Fruit fly (Drosophila melanogaster) whole organism, embryonic: ENCODE measurements around the gene CG15141.

Experiments
- Atf6 ChIP-seq: fragments of 200-800 bp; sonication (Bioruptor generic); IDR thresholded peaks from 2 replicates; pipeline ENCODE4 v1.3.6; 2022; ENCODE audit warnings: missing biosample characterization, missing genetic modification characterization
- B-H1 ChIP-seq: fragments of 200-800 bp; sonication (Bioruptor generic); IDR thresholded peaks from 3 replicates; pipeline ENCODE4 v1.3.6; 2022; ENCODE audit warnings: missing biosample characterization, missing genetic modification characterization
- Blimp-1 ChIP-seq: fragments of 200-800 bp; sonication (Bioruptor generic); optimal IDR thresholded peaks from 3 replicates; lab custom pipeline; 2018; ENCODE audit warnings: missing biosample characterization, missing genetic modification characterization, mild to moderate bottlenecking, moderate library complexity, missing genetic modification reagents
- C15 ChIP-seq: fragments of 200-800 bp; sonication (Bioruptor generic); IDR thresholded peaks from 3 replicates; pipeline ENCODE4 v1.3.6; 2022; ENCODE audit warnings: missing biosample characterization, missing genetic modification characterization
- CG10959 ChIP-seq: fragments of 200-800 bp; sonication (Bioruptor generic); IDR thresholded peaks from 2 replicates; pipeline ENCODE4 v1.3.6; 2022; ENCODE audit warnings: missing biosample characterization, missing genetic modification characterization
- CG11696 ChIP-seq: fragments of 200-800 bp; sonication (Bioruptor generic); IDR thresholded peaks from 2 replicates; pipeline ENCODE4 v1.3.6; 2022; ENCODE audit warnings: missing biosample characterization, missing genetic modification characterization
- CG12219 ChIP-seq: fragments of 200-800 bp; sonication (Bioruptor generic); optimal IDR thresholded peaks from 3 replicates; lab custom pipeline; 2018; ENCODE audit warnings: missing biosample characterization, mild to moderate bottlenecking, missing genetic modification characterization
- CG12659 ChIP-seq: fragments of 200-800 bp; sonication (Bioruptor generic); optimal IDR thresholded peaks from 3 replicates; lab custom pipeline; 2017; ENCODE audit warnings: mild to moderate bottlenecking, missing biosample characterization, missing genetic modification reagents, missing genetic modification characterization
- CG14965 ChIP-seq: fragments of 200-800 bp; sonication (Bioruptor generic); optimal IDR thresholded peaks from 2 replicates; lab custom pipeline; 2016; ENCODE audit warnings: missing biosample characterization, missing genetic modification characterization, borderline replicate concordance
- CG15073 ChIP-seq: fragments of 200-800 bp; sonication (Bioruptor generic); optimal IDR thresholded peaks from 2 replicates; lab custom pipeline; 2016; ENCODE audit warnings: missing biosample characterization, missing genetic modification characterization
- CG1529 ChIP-seq: fragments of 200-800 bp; sonication (Bioruptor generic); optimal IDR thresholded peaks from 3 replicates; lab custom pipeline; 2018; ENCODE audit warnings: missing biosample characterization, missing genetic modification characterization
- CG1832 ChIP-seq: fragments of 200-800 bp; sonication (Bioruptor generic); optimal IDR thresholded peaks from 2 replicates; lab custom pipeline; 2017; ENCODE audit warnings: missing biosample characterization, mild to moderate bottlenecking, missing genetic modification characterization, inconsistent platforms
- CG2712 ChIP-seq: fragments of 200-800 bp; optimal IDR thresholded peaks from 3 replicates; lab custom pipeline; 2019; ENCODE audit warnings: missing biosample characterization, mild to moderate bottlenecking, missing genetic modification characterization, moderate library complexity
- CG6272 ChIP-seq: fragments of 200-800 bp; sonication (Bioruptor generic); IDR thresholded peaks from 2 replicates; pipeline ENCODE4 v1.3.6; 2022; ENCODE audit warnings: missing biosample characterization, missing genetic modification characterization
- CG7745 ChIP-seq: fragments of 200-800 bp; sonication (Bioruptor generic); optimal IDR thresholded peaks from 2 replicates; lab custom pipeline; 2018; ENCODE audit warnings: missing biosample characterization, mild to moderate bottlenecking, missing genetic modification characterization, moderate library complexity
- CG7928 ChIP-seq: fragments of 200-800 bp; sonication (Bioruptor generic); optimal IDR thresholded peaks from 2 replicates; lab custom pipeline; 2017; ENCODE audit warnings: missing biosample characterization, mild to moderate bottlenecking, missing genetic modification characterization
- CG8359 ChIP-seq: fragments of 200-800 bp; sonication (Bioruptor generic); optimal IDR thresholded peaks from 2 replicates; lab custom pipeline; 2017; ENCODE audit warnings: missing biosample characterization, mild to moderate bottlenecking, missing genetic modification characterization, borderline replicate concordance
- CG8388 ChIP-seq: fragments of 200-800 bp; sonication (Bioruptor generic); optimal IDR thresholded peaks from 2 replicates; lab custom pipeline; 2019; ENCODE audit warnings: missing biosample characterization, mild to moderate bottlenecking, missing genetic modification characterization, moderate library complexity
- CG8944 ChIP-seq: fragments of 200-800 bp; sonication (Bioruptor generic); optimal IDR thresholded peaks from 3 replicates; lab custom pipeline; 2016; ENCODE audit warnings: missing biosample characterization, missing genetic modification characterization
- Dad ChIP-seq: fragments of 200-800 bp; sonication (Bioruptor generic); optimal IDR thresholded peaks from 3 replicates; lab custom pipeline; 2016; ENCODE audit warnings: missing biosample characterization, missing genetic modification characterization
- Dll ChIP-seq: fragments of 200-800 bp; sonication (Bioruptor generic); IDR thresholded peaks from 4 replicates; pipeline ENCODE4 v1.3.6; 2022; ENCODE audit warnings: missing biosample characterization, missing genetic modification characterization; ENCODE audit not compliant: partially characterized antibody
- Gsc ChIP-seq: fragments of 200-800 bp; sonication (Bioruptor generic); IDR thresholded peaks from 2 replicates; pipeline ENCODE4 v1.3.6; 2022; ENCODE audit warnings: missing biosample characterization, missing genetic modification characterization
- Hr78 ChIP-seq, 2 experiments: fragments of 200-800 bp in 1 of 2; fragments of >200 bp in 1 of 2; sonication (Bioruptor generic) in 1 of 2; optimal IDR thresholded peaks; 2 replicates each; lab custom pipeline; 2017 to 2019; ENCODE audit warnings: missing biosample characterization in 2 of 2, missing genetic modification characterization in 2 of 2, mild to moderate bottlenecking in 1 of 2, moderate library complexity in 1 of 2
- NFAT ChIP-seq: fragments of 200-800 bp; sonication (Bioruptor generic); IDR thresholded peaks from 2 replicates; pipeline ENCODE4 v1.3.6; 2022; ENCODE audit warnings: missing biosample characterization, missing genetic modification characterization
- Neu2 ChIP-seq: fragments of 200-800 bp; sonication (Bioruptor generic); optimal IDR thresholded peaks from 3 replicates; lab custom pipeline; 2016; ENCODE audit warnings: missing biosample characterization, missing genetic modification characterization, borderline replicate concordance
- Rx ChIP-seq: fragments of 200-800 bp; sonication (Bioruptor generic); IDR thresholded peaks from 2 replicates; pipeline ENCODE4 v1.3.6; 2022; ENCODE audit warnings: missing biosample characterization, missing genetic modification characterization
- Sin3A ChIP-seq: fragments of >200 bp; optimal IDR thresholded peaks from 2 replicates; lab custom pipeline; 2018
- Sry-δ ChIP-seq: fragments of 200-800 bp; sonication (Bioruptor generic); optimal IDR thresholded peaks from 2 replicates; lab custom pipeline; 2016; ENCODE audit warnings: missing biosample characterization, missing genetic modification characterization
- ap ChIP-seq: fragments of 200-800 bp; sonication (Bioruptor generic); IDR thresholded peaks from 2 replicates; pipeline ENCODE4 v1.3.6; 2022; ENCODE audit warnings: missing biosample characterization, missing genetic modification characterization
- ase ChIP-seq: fragments of 200-800 bp; sonication (Bioruptor generic); IDR thresholded peaks from 3 replicates; pipeline ENCODE4 v1.3.6; 2022; ENCODE audit warnings: missing biosample characterization, missing genetic modification characterization
- az2 ChIP-seq: fragments of 200-800 bp; sonication (Bioruptor generic); optimal IDR thresholded peaks from 3 replicates; lab custom pipeline; 2016; ENCODE audit warnings: missing biosample characterization, missing genetic modification characterization
- chinmo ChIP-seq: fragments of 200-800 bp; sonication (Bioruptor generic); IDR thresholded peaks from 4 replicates; pipeline ENCODE4 v1.3.6; 2022; ENCODE audit warnings: missing biosample characterization, missing genetic modification characterization; ENCODE audit not compliant: partially characterized antibody
- corto ChIP-seq: fragments of 200-800 bp; sonication (Bioruptor generic); optimal IDR thresholded peaks from 2 replicates; lab custom pipeline; 2016; ENCODE audit warnings: missing biosample characterization, mild to moderate bottlenecking, missing genetic modification characterization, moderate library complexity
- dysf ChIP-seq: fragments of 200-800 bp; sonication (Bioruptor generic); IDR thresholded peaks from 3 replicates; pipeline ENCODE4 v1.3.6; 2022; ENCODE audit warnings: missing biosample characterization, missing genetic modification characterization
- eve ChIP-seq, 2 experiments: fragments of >200 bp; optimal IDR thresholded peaks; 2 replicates each; lab custom pipeline; 2017; ENCODE audit warnings: missing biosample characterization in 2 of 2, missing genetic modification characterization in 2 of 2
- eyg ChIP-seq: fragments of 200-800 bp; sonication (Bioruptor generic); optimal IDR thresholded peaks from 3 replicates; lab custom pipeline; 2016; ENCODE audit warnings: missing biosample characterization, missing genetic modification characterization
- gsb ChIP-seq: fragments of 200-800 bp; sonication (Bioruptor generic); IDR thresholded peaks from 2 replicates; pipeline ENCODE4 v1.3.6; 2022; ENCODE audit warnings: missing biosample characterization, missing genetic modification characterization
- hkb ChIP-seq, 2 experiments: fragments of 200-800 bp in 1 of 2; fragments of >200 bp in 1 of 2; sonication (Bioruptor generic) in 1 of 2; IDR thresholded peaks in 1 of 2; optimal IDR thresholded peaks in 1 of 2; 2 replicates each; pipeline versions ENCODE4 v1.3.6 to Lab custom; 2017 to 2022; ENCODE audit warnings: missing biosample characterization in 1 of 2, missing genetic modification characterization in 1 of 2
- inv ChIP-seq: fragments of 200-800 bp; sonication (Bioruptor generic); IDR thresholded peaks from 2 replicates; pipeline ENCODE4 v1.3.6; 2022; ENCODE audit warnings: missing biosample characterization, missing genetic modification characterization; ENCODE audit not compliant: partially characterized antibody
- jing ChIP-seq: fragments of 200-800 bp; sonication (Bioruptor generic); optimal IDR thresholded peaks from 2 replicates; lab custom pipeline; 2018; ENCODE audit warnings: missing biosample characterization, mild to moderate bottlenecking, missing genetic modification characterization
- klu ChIP-seq: fragments of 200-800 bp; sonication (Bioruptor generic); IDR thresholded peaks from 2 replicates; pipeline ENCODE4 v1.3.6; 2022; ENCODE audit warnings: missing biosample characterization, missing genetic modification characterization
- knrl ChIP-seq: fragments of 200-800 bp; sonication (Bioruptor generic); IDR thresholded peaks from 3 replicates; pipeline ENCODE4 v1.3.6; 2022; ENCODE audit warnings: missing biosample characterization, missing genetic modification characterization; ENCODE audit not compliant: partially characterized antibody
- luna ChIP-seq: fragments of 200-800 bp; sonication (Bioruptor generic); optimal IDR thresholded peaks from 2 replicates; lab custom pipeline; 2016; ENCODE audit warnings: missing biosample characterization, missing genetic modification characterization
- nom ChIP-seq: fragments of 200-800 bp; sonication (Bioruptor generic); optimal IDR thresholded peaks from 2 replicates; lab custom pipeline; 2017; ENCODE audit warnings: missing biosample characterization, missing genetic modification characterization, mild to moderate bottlenecking, moderate library complexity, missing genetic modification reagents
- sens ChIP-seq: fragments of 200-800 bp; sonication (Bioruptor generic); peaks from one replicate; lab custom pipeline; 2016; ENCODE audit warnings: missing biosample characterization, missing genetic modification characterization
- ssp ChIP-seq: fragments of 200-800 bp; sonication (Bioruptor generic); IDR thresholded peaks from 2 replicates; pipeline ENCODE4 v1.3.6; 2022; ENCODE audit warnings: missing biosample characterization, missing genetic modification characterization
- ttk ChIP-seq: fragments of 200-800 bp; sonication (Bioruptor generic); IDR thresholded peaks from 2 replicates; pipeline ENCODE4 v2.1.2; 2022; ENCODE audit warnings: missing biosample characterization, missing genetic modification characterization
- unc-4 ChIP-seq: fragments of 200-800 bp; sonication (Bioruptor generic); IDR thresholded peaks from 2 replicates; pipeline ENCODE4 v1.3.6; 2022; ENCODE audit warnings: missing biosample characterization, missing genetic modification characterization; ENCODE audit not compliant: partially characterized antibody
- usp ChIP-seq: fragments of >200 bp; optimal IDR thresholded peaks from 2 replicates; lab custom pipeline; 2017; ENCODE audit warnings: missing biosample characterization, missing genetic modification characterization

Gene CG15141

DNA sequence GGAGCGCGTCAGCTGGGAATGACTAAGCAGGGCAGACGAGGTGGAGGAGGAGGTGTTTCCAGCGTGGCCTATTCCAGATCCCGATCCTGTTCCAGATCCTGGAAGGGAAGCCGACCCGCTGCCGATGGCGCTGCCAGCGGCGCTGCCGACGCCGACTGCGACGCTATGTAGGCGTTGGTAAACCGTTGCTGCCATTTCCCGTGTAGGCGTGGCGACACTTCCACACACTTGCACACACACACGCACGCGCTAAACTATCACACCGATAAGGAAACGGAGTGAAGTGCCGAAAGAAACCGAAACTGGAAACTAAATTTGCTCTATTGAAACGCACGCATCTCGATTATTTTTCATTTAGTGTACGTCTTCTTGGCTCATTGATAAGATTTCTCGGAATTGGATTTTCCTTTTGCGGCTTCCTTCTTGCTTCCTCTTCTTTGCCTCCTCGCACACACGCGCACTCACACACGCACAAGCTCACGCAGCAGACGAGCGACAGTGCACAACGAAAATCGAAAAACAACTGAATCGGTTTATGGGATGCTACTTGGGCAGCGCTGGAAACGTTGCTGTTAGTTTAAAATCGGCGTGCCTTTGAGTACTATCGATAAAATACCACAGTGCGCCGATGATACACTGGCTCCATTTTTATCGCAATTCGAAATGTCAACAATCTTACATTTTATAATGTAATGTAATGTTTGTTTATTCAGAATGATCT lies 26.7 kb upstream of the CG15141 start, which contains the start of gene Lrch (continued):
- peak; percentile 56 for TF ChIP-seq nom (GFP tag; lab: Kevin White, UChicago)
- peak; percentile 35 for TF ChIP-seq CG2712 (tag; lab: Kevin White, UChicago)
- TF ChIP-seq B-H1 (GFP tag; lab: Robert Waterston, UW), result no peak
- TF ChIP-seq Hr78 (GFP tag; optimal IDR thresholded peaks at IDR 0.05; lab: Kevin White, UChicago), result no peak
- no peak for TF ChIP-seq CG10959 (GFP tag; lab: Robert Waterston, UW)
- TF ChIP-seq Sry-δ (GFP tag; lab: Kevin White, UChicago), result no peak
- peak; percentile 72; the same call in 3 of the 4 replicates for TF ChIP-seq Dll
- TF ChIP-seq eve (GFP tag; optimal IDR thresholded peaks at IDR 0.05; lab: Kevin White, UChicago), result no peak
- TF ChIP-seq Rx (GFP tag; lab: Robert Waterston, UW), result no peak; the same call in 1 of the 2 replicates
- TF ChIP-seq CG11696 (GFP tag; lab: Robert Waterston, UW), result no peak
- TF ChIP-seq CG1529, result no peak
- TF ChIP-seq CG1832, result no peak
- TF ChIP-seq klu (GFP tag; lab: Robert Waterston, UW), result no peak
- TF ChIP-seq CG15073, result no peak
- no peak for TF ChIP-seq luna
- TF ChIP-seq sens (GFP tag; lab: Kevin White, UChicago), result peak; percentile 58
- no peak for TF ChIP-seq CG14965 (GFP tag; lab: Kevin White, UChicago)
- TF ChIP-seq az2 (GFP tag; lab: Kevin White, UChicago), result no peak
- no peak for TF ChIP-seq CG8388 (GFP tag; lab: Kevin White, UChicago)
- no peak for TF ChIP-seq jing
- TF ChIP-seq Neu2 (GFP tag; lab: Kevin White, UChicago), result no peak
- TF ChIP-seq hkb (optimal IDR thresholded peaks at IDR 0.05; lab: Kevin White, UChicago), result no peak
- peak; percentile 31; the same call in 1 of the 2 replicates for TF ChIP-seq hkb (GFP tag; IDR thresholded peaks at IDR 0.05; lab: Robert Waterston, UW)
- no peak for TF ChIP-seq C15
- TF ChIP-seq CG8944 (GFP tag; lab: Kevin White, UChicago), result no peak
- no peak for TF ChIP-seq CG6272 (GFP tag; lab: Robert Waterston, UW)
- no peak for TF ChIP-seq ttk (GFP tag; lab: Robert Waterston, UW)
- TF ChIP-seq eyg (GFP tag; lab: Kevin White, UChicago), result no peak
- no peak for TF ChIP-seq ase (GFP tag; lab: Robert Waterston, UW)
- TF ChIP-seq CG8359, result no peak
- TF ChIP-seq NFAT (GFP tag; lab: Robert Waterston, UW), result peak; percentile 57; the same call in 1 of the 2 replicates
- peak; percentile 9 for TF ChIP-seq Dad (GFP tag; lab: Kevin White, UChicago)
- TF ChIP-seq CG7745, result no peak
- TF ChIP-seq gsb (GFP tag; lab: Robert Waterston, UW), result no peak
- TF ChIP-seq Blimp-1 (GFP tag; lab: Kevin White, UChicago), result peak; percentile 32
- no peak for TF ChIP-seq CG7928 (GFP tag; lab: Kevin White, UChicago)
- no peak for TF ChIP-seq Sin3A (lab: Kevin White, UChicago)
- no peak for TF ChIP-seq Gsc (GFP tag; lab: Robert Waterston, UW)
- peak; percentile 66; the same call in 1 of the 4 replicates for TF ChIP-seq chinmo (GFP tag; lab: Robert Waterston, UW)
- peak; percentile 67 for TF ChIP-seq unc-4
- TF ChIP-seq inv (GFP tag; lab: Robert Waterston, UW), result peak; percentile 60
- no peak for TF ChIP-seq usp (GFP tag; lab: Kevin White, UChicago)
- no peak for TF ChIP-seq CG12219 (GFP tag; lab: Kevin White, UChicago)
- TF ChIP-seq Atf6 (GFP tag; lab: Robert Waterston, UW), result peak; percentile 21; the same call in 1 of the 2 replicates
- TF ChIP-seq ssp (GFP tag; lab: Robert Waterston, UW), result no peak
- TF ChIP-seq ap (GFP tag; lab: Robert Waterston, UW), result no peak
- TF ChIP-seq CG12659 (GFP tag; lab: Kevin White, UChicago), result peak; percentile 47
- TF ChIP-seq knrl, result peak; percentile 53
- TF ChIP-seq dysf (GFP tag; lab: Robert Waterston, UW), result no peak
- no peak for TF ChIP-seq corto (GFP tag; lab: Kevin White, UChicago)
